Fruit fly (Drosophila melanogaster) whole organism, embryonic: ENCODE data around the gene CG32299.

Experiments used
- Asciz ChIP-seq: fragments of 200-800 bp; sonication (Bioruptor generic); optimal IDR thresholded peaks from 2 replicates; lab custom pipeline; 2017; ENCODE audit warnings: missing biosample characterization, mild to moderate bottlenecking, missing genetic modification characterization, missing genetic modification reagents
- BtbVII ChIP-seq: fragments of 200-800 bp; sonication (Bioruptor generic); optimal IDR thresholded peaks from 3 replicates; lab custom pipeline; 2017; ENCODE audit warnings: missing biosample characterization, mild to moderate bottlenecking, missing genetic modification characterization
- CG10274 ChIP-seq: fragments of 200-800 bp; sonication (Bioruptor generic); optimal IDR thresholded peaks from 3 replicates; lab custom pipeline; 2017; ENCODE audit warnings: missing biosample characterization, mild to moderate bottlenecking, missing genetic modification characterization
- CG10366 ChIP-seq: fragments of 200-800 bp; sonication (Bioruptor generic); IDR thresholded peaks from 2 replicates; pipeline ENCODE4 v1.3.6; 2022; ENCODE audit warnings: missing biosample characterization, missing genetic modification characterization
- CG11085 ChIP-seq: fragments of 200-800 bp; sonication (Bioruptor generic); IDR thresholded peaks from 2 replicates; pipeline ENCODE4 v1.3.6; 2022; ENCODE audit warnings: missing biosample characterization, missing genetic modification characterization
- CG12155 ChIP-seq: fragments of 200-800 bp; sonication (Bioruptor generic); optimal IDR thresholded peaks from 3 replicates; lab custom pipeline; 2016; ENCODE audit warnings: missing biosample characterization, missing genetic modification characterization
- CG14667 ChIP-seq: fragments of 200-800 bp; sonication (Bioruptor generic); IDR thresholded peaks from 2 replicates; pipeline ENCODE4 v1.3.6; 2022; ENCODE audit warnings: missing biosample characterization, missing genetic modification characterization
- CG14710 ChIP-seq: fragments of 200-800 bp; sonication (Bioruptor generic); optimal IDR thresholded peaks from 3 replicates; lab custom pipeline; 2019; ENCODE audit warnings: missing biosample characterization, mild to moderate bottlenecking, missing genetic modification characterization, moderate library complexity
- CG16813 ChIP-seq: fragments of 200-800 bp; sonication (Bioruptor generic); IDR thresholded peaks from 3 replicates; pipeline ENCODE4 v1.3.6; 2022; ENCODE audit warnings: missing biosample characterization, missing genetic modification characterization; ENCODE audit not compliant: partially characterized antibody
- CG3847 ChIP-seq: fragments of 200-800 bp; sonication (Bioruptor generic); IDR thresholded peaks from 2 replicates; pipeline ENCODE4 v1.3.6; 2022; ENCODE audit warnings: missing biosample characterization, missing genetic modification characterization
- CG4282 ChIP-seq: fragments of 200-800 bp; sonication (Bioruptor generic); optimal IDR thresholded peaks from 2 replicates; lab custom pipeline; 2016; ENCODE audit warnings: missing biosample characterization, missing genetic modification characterization
- CG4820 ChIP-seq: fragments of 200-800 bp; sonication (Bioruptor generic); optimal IDR thresholded peaks from 3 replicates; lab custom pipeline; 2016; ENCODE audit warnings: missing biosample characterization, missing genetic modification characterization
- CG6254 ChIP-seq: fragments of 200-800 bp; sonication (Bioruptor generic); optimal IDR thresholded peaks from 3 replicates; lab custom pipeline; 2017; ENCODE audit warnings: mild to moderate bottlenecking, missing biosample characterization, missing genetic modification reagents, missing genetic modification characterization
- CG6689 ChIP-seq: fragments of 200-800 bp; sonication (Bioruptor generic); IDR thresholded peaks from 2 replicates; pipeline ENCODE4 v1.3.6; 2022; ENCODE audit warnings: missing biosample characterization, missing genetic modification characterization
- CG7556 ChIP-seq: fragments of 200-800 bp; sonication (Bioruptor generic); optimal IDR thresholded peaks from 2 replicates; lab custom pipeline; 2017; ENCODE audit warnings: missing biosample characterization, mild to moderate bottlenecking, missing genetic modification characterization
- CG7928 ChIP-seq: fragments of 200-800 bp; sonication (Bioruptor generic); optimal IDR thresholded peaks from 2 replicates; lab custom pipeline; 2017; ENCODE audit warnings: missing biosample characterization, mild to moderate bottlenecking, missing genetic modification characterization
- CG7963 ChIP-seq: fragments of 200-800 bp; sonication (Bioruptor generic); IDR thresholded peaks from 3 replicates; pipeline ENCODE4 v1.3.6; 2022; ENCODE audit warnings: missing biosample characterization, missing genetic modification characterization; ENCODE audit not compliant: partially characterized antibody
- CG9932 ChIP-seq: fragments of 200-800 bp; sonication (Bioruptor generic); IDR thresholded peaks from 2 replicates; pipeline ENCODE4 v1.3.6; 2022; ENCODE audit warnings: missing biosample characterization, missing genetic modification characterization
- Camta ChIP-seq: fragments of 200-800 bp; sonication (Bioruptor generic); optimal IDR thresholded peaks from 2 replicates; lab custom pipeline; 2016; ENCODE audit warnings: missing biosample characterization, missing genetic modification characterization
- ERR ChIP-seq: fragments of 200-800 bp; sonication (Bioruptor generic); optimal IDR thresholded peaks from 2 replicates; lab custom pipeline; 2016; ENCODE audit warnings: missing biosample characterization, missing genetic modification characterization
- Ets65A ChIP-seq: fragments of 200-800 bp; sonication (Bioruptor generic); peaks from one replicate; lab custom pipeline; 2016; ENCODE audit warnings: missing biosample characterization, missing genetic modification characterization
- Fer2 ChIP-seq: fragments of 200-800 bp; sonication (Bioruptor generic); optimal IDR thresholded peaks from 2 replicates; lab custom pipeline; 2018; ENCODE audit warnings: missing biosample characterization, mild to moderate bottlenecking, missing genetic modification characterization, moderate library complexity
- Jarid2 ChIP-seq: fragments of 200-800 bp; sonication (Bioruptor generic); optimal IDR thresholded peaks from 3 replicates; lab custom pipeline; 2017; ENCODE audit warnings: mild to moderate bottlenecking, missing biosample characterization, missing genetic modification reagents, missing genetic modification characterization
- Med ChIP-seq: fragments of 200-800 bp; sonication (Bioruptor generic); peaks from one replicate; lab custom pipeline; 2016; ENCODE audit warnings: missing biosample characterization, missing genetic modification characterization, mild to moderate bottlenecking, inconsistent platforms, moderate library complexity
- NC2α ChIP-seq: fragments of 200-800 bp; sonication (Bioruptor generic); optimal IDR thresholded peaks from 2 replicates; lab custom pipeline; 2016; ENCODE audit warnings: missing biosample characterization, missing genetic modification characterization
- Rx ChIP-seq: fragments of 200-800 bp; sonication (Bioruptor generic); IDR thresholded peaks from 2 replicates; pipeline ENCODE4 v1.3.6; 2022; ENCODE audit warnings: missing biosample characterization, missing genetic modification characterization
- Side ChIP-seq: fragments of 200-800 bp; sonication (Bioruptor generic); optimal IDR thresholded peaks from 2 replicates; lab custom pipeline; 2016; ENCODE audit warnings: missing biosample characterization, missing genetic modification characterization
- Tbp ChIP-seq: fragments of >200 bp; optimal IDR thresholded peaks from 2 replicates; lab custom pipeline; 2018; ENCODE audit warnings: missing biosample characterization, missing genetic modification characterization
- Trl ChIP-seq, 3 experiments: fragments of >200 bp in 2 of 3; fragments of 200-800 bp in 1 of 3; sonication (Bioruptor generic) in 1 of 3; optimal IDR thresholded peaks; 2 replicates in 1 of 3; 3 replicates in 2 of 3; lab custom pipeline; 2016 to 2017; ENCODE audit warnings: missing biosample characterization in 1 of 3, missing genetic modification characterization in 1 of 3
- Xbp1 ChIP-seq: fragments of 200-800 bp; sonication (Bioruptor generic); optimal IDR thresholded peaks from 3 replicates; lab custom pipeline; 2016; ENCODE audit warnings: missing biosample characterization, mild to moderate bottlenecking, missing genetic modification characterization
- abd-A ChIP-seq: fragments of 200-800 bp; sonication (Bioruptor generic); optimal IDR thresholded peaks from 3 replicates; lab custom pipeline; 2019; ENCODE audit warnings: missing biosample characterization, mild to moderate bottlenecking, missing genetic modification characterization, moderate library complexity
- bbx ChIP-seq: fragments of 200-800 bp; sonication (Bioruptor generic); IDR thresholded peaks from 2 replicates; pipeline ENCODE4 v1.3.6; 2022; ENCODE audit warnings: missing biosample characterization, missing genetic modification characterization; ENCODE audit not compliant: partially characterized antibody
- chinmo ChIP-seq: fragments of 200-800 bp; sonication (Bioruptor generic); IDR thresholded peaks from 4 replicates; pipeline ENCODE4 v1.3.6; 2022; ENCODE audit warnings: missing biosample characterization, missing genetic modification characterization; ENCODE audit not compliant: partially characterized antibody
- chm ChIP-seq: fragments of 200-800 bp; sonication (Bioruptor generic); IDR thresholded peaks from 2 replicates; pipeline ENCODE4 v1.3.6; 2022; ENCODE audit warnings: missing biosample characterization, missing genetic modification characterization
- dmrt11E ChIP-seq: fragments of 200-800 bp; sonication (Bioruptor generic); optimal IDR thresholded peaks from 3 replicates; lab custom pipeline; 2018; ENCODE audit warnings: missing biosample characterization, mild to moderate bottlenecking, missing genetic modification characterization, moderate library complexity
- emc ChIP-seq: fragments of 200-800 bp; sonication (Bioruptor generic); optimal IDR thresholded peaks from 2 replicates; lab custom pipeline; 2016; ENCODE audit warnings: missing biosample characterization, missing genetic modification characterization
- fd3F ChIP-seq: fragments of 200-800 bp; sonication (Bioruptor generic); optimal IDR thresholded peaks from 2 replicates; lab custom pipeline; 2018; ENCODE audit warnings: missing biosample characterization, mild to moderate bottlenecking, missing genetic modification characterization, moderate library complexity
- gcm2 ChIP-seq: fragments of 200-800 bp; sonication (Bioruptor generic); optimal IDR thresholded peaks from 2 replicates; lab custom pipeline; 2016; ENCODE audit warnings: missing biosample characterization, missing genetic modification characterization
- inv ChIP-seq: fragments of 200-800 bp; sonication (Bioruptor generic); IDR thresholded peaks from 2 replicates; pipeline ENCODE4 v1.3.6; 2022; ENCODE audit warnings: missing biosample characterization, missing genetic modification characterization; ENCODE audit not compliant: partially characterized antibody
- ken ChIP-seq: fragments of 200-800 bp; sonication (Bioruptor generic); IDR thresholded peaks from 3 replicates; pipeline ENCODE4 v1.3.6; 2022; ENCODE audit warnings: missing biosample characterization, missing genetic modification characterization
- klu ChIP-seq: fragments of 200-800 bp; sonication (Bioruptor generic); IDR thresholded peaks from 2 replicates; pipeline ENCODE4 v1.3.6; 2022; ENCODE audit warnings: missing biosample characterization, missing genetic modification characterization
- maf-S ChIP-seq: fragments of 200-800 bp; sonication (Bioruptor generic); optimal IDR thresholded peaks from 2 replicates; lab custom pipeline; 2016; ENCODE audit warnings: missing biosample characterization, missing genetic modification characterization
- pho ChIP-seq: fragments of 200-800 bp; sonication (Bioruptor generic); optimal IDR thresholded peaks from 2 replicates; lab custom pipeline; 2016; ENCODE audit warnings: missing biosample characterization, missing genetic modification characterization
- pnt ChIP-seq: fragments of 200-800 bp; sonication (Bioruptor generic); optimal IDR thresholded peaks from 3 replicates; lab custom pipeline; 2016; ENCODE audit warnings: missing biosample characterization, missing genetic modification characterization
- sens-2 ChIP-seq: fragments of 200-800 bp; sonication (Bioruptor generic); IDR thresholded peaks from 2 replicates; pipeline ENCODE4 v1.3.6; 2022; ENCODE audit warnings: missing biosample characterization, missing genetic modification characterization
- sim ChIP-seq: fragments of 200-800 bp; sonication (Bioruptor generic); IDR thresholded peaks from 2 replicates; pipeline ENCODE4 v1.3.6; 2022; ENCODE audit warnings: missing biosample characterization, missing genetic modification characterization
- so ChIP-seq: fragments of 200-800 bp; sonication (Bioruptor generic); IDR thresholded peaks from 3 replicates; pipeline ENCODE4 v1.3.6; 2022; ENCODE audit warnings: missing biosample characterization, missing genetic modification characterization
- unpg ChIP-seq: fragments of 200-800 bp; sonication (Bioruptor generic); optimal IDR thresholded peaks from 3 replicates; lab custom pipeline; 2018; ENCODE audit warnings: missing biosample characterization, mild to moderate bottlenecking, missing genetic modification characterization, moderate library complexity
- z ChIP-seq: fragments of 200-800 bp; sonication (Bioruptor generic); IDR thresholded peaks from 3 replicates; pipeline ENCODE4 v1.3.6; 2022; ENCODE audit warnings: missing biosample characterization, missing genetic modification characterization
- zen ChIP-seq: fragments of 200-800 bp; sonication (Bioruptor generic); optimal IDR thresholded peaks from 3 replicates; lab custom pipeline; 2018; ENCODE audit warnings: missing biosample characterization, mild to moderate bottlenecking, missing genetic modification characterization, moderate library complexity

Gene CG32299

DNA sequence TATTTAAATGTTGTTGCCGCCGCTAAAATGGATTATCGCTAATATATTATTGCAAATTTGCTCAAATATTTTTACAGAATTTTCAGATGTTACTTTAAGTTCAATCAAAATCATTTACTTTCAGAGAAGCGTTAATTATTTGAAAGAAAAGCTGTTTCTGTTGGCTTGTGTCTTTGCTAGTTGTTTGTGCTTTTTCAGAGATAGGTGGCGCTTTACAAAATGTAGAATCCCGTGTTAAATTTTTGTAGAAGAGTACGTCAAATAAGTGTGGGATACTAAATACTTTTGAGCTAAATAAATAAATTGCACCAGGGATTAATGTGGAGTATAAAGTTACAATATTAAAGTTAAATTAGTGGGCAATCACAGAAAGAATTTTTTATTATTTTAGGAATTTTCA, 18.5 kb upstream of the CG32299 start (continued):
- peak; percentile 87 for TF ChIP-seq Ets65A (GFP tag; lab: Kevin White, UChicago)
- peak; percentile 27 for TF ChIP-seq abd-A (tag; lab: Kevin White, UChicago)
- peak; percentile 11; the same call in 1 of the 2 replicates for TF ChIP-seq inv (GFP tag; lab: Robert Waterston, UW)
- peak; percentile 13 for TF ChIP-seq Jarid2 (GFP tag; lab: Kevin White, UChicago)
- TF ChIP-seq Camta (GFP tag; lab: Kevin White, UChicago) = no peak
- TF ChIP-seq Rx (GFP tag; lab: Robert Waterston, UW) = no peak
- no peak for TF ChIP-seq pnt (GFP tag; lab: Kevin White, UChicago)
- no peak for TF ChIP-seq so (GFP tag; lab: Robert Waterston, UW)
- TF ChIP-seq Side (GFP tag; lab: Kevin White, UChicago) = peak; percentile 24
- TF ChIP-seq ken = no peak
- TF ChIP-seq CG3847 (GFP tag; lab: Robert Waterston, UW) = no peak
- TF ChIP-seq CG7928 (GFP tag; lab: Kevin White, UChicago) = no peak
- TF ChIP-seq CG9932 (GFP tag; lab: Robert Waterston, UW) = no peak; the same call in 1 of the 2 replicates
- TF ChIP-seq Asciz (GFP tag; lab: Kevin White, UChicago) = no peak
- TF ChIP-seq Med (GFP tag; lab: Kevin White, UChicago) = peak; percentile 82
- no peak for TF ChIP-seq ERR (GFP tag; lab: Kevin White, UChicago)
- TF ChIP-seq klu (GFP tag; lab: Robert Waterston, UW) = no peak
- TF ChIP-seq chm (GFP tag; lab: Robert Waterston, UW) = no peak
- TF ChIP-seq Fer2 (tag; lab: Kevin White, UChicago) = no peak
- TF ChIP-seq, all 482 proteins: peak for 41

DNA sequence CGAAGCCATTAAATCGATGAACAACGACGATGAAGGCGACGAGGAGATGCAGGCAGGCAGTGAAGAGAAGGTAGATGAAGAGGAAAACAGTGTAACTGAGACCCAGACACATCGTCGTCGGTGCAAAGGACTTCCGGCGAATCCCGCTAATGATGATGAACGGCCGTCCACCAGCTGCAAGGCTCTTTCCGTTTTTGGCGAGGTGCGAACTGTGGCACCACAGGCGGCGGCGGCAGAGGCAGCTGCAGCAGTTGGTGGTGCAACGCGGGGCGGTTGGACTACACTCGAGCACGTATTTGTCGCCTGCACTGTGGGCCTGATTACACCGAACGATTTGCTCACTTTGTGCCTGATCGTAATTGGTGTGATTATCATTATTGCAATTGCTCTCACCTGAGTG, 17.2 kb upstream of the CG32299 start:
- TF ChIP-seq fd3F (GFP tag; lab: Kevin White, UChicago) (no peak), CG12155 (no peak), CG16813 (GFP tag; lab: Robert Waterston, UW) (no peak), gcm2 (no peak), emc (GFP tag; lab: Kevin White, UChicago) (no peak), CG11085 (GFP tag; lab: Robert Waterston, UW) (peak; percentile 20; the same call in 1 of the 2 replicates), Tbp (GFP tag; lab: Kevin White, UChicago) (no peak), z (GFP tag; lab: Robert Waterston, UW) (no peak), CG4282 (GFP tag; lab: Kevin White, UChicago) (no peak), maf-S (GFP tag; lab: Kevin White, UChicago) (no peak), bbx (GFP tag; lab: Robert Waterston, UW) (no peak), pho (no peak), CG7963 (GFP tag; lab: Robert Waterston, UW) (peak; percentile 11; the same call in 1 of the 3 replicates), Xbp1 (GFP tag; lab: Kevin White, UChicago) (no peak), unpg (GFP tag; lab: Kevin White, UChicago) (no peak), CG14667 (GFP tag; lab: Robert Waterston, UW) (no peak), sens-2 (GFP tag; lab: Robert Waterston, UW) (no peak), zen (tag; lab: Kevin White, UChicago) (peak; percentile 96), Med (GFP tag; lab: Kevin White, UChicago) (peak; percentile 1), CG14710 (tag; lab: Kevin White, UChicago) (no peak), CG4820 (GFP tag; lab: Kevin White, UChicago) (no peak), chinmo (GFP tag; lab: Robert Waterston, UW) (no peak), Ets65A (GFP tag; lab: Kevin White, UChicago) (peak; percentile 31), CG6689 (no peak), CG6254 (GFP tag; lab: Kevin White, UChicago) (no peak), Trl (optimal IDR thresholded peaks at IDR 0.05; lab: Kevin White, UChicago) (no peak), Trl (GFP tag; optimal IDR thresholded peaks at IDR 0.05; lab: Kevin White, UChicago) (no peak), dmrt11E (tag; lab: Kevin White, UChicago) (no peak), NC2α (GFP tag; lab: Kevin White, UChicago) (no peak), BtbVII (GFP tag; lab: Kevin White, UChicago) (no peak), CG7556 (GFP tag; lab: Kevin White, UChicago) (no peak), CG10366 (no peak), sim (no peak), CG10274 (GFP tag; lab: Kevin White, UChicago) (no peak)
